Worm (Caenorhabditis elegans): ENCODE data around the gene immt-2.

DNA sequence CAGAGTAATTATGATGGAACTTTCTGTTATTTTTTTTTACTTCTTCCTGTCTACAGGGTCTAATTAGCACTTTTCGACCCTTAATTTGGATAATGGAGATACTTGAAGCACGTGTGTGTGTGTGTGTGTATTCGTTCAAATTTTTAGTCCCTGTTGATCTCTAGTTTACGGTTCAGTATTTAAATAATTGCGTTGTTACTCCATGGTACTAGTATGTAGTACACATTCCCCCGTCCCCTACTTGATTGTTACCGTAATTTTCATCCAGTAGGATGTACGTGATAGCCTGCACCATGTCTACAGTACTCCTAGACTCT is 9.8 kb upstream of the immt-2 start:
- TF ChIP-seq nhr-90 (tag; optimal IDR thresholded peaks at IDR 0.05) (no peak), ama-1 (optimal IDR thresholded peaks at IDR 0.05) (no peak), ama-1 (GFP tag; optimal IDR thresholded peaks at IDR 0.05) (no peak), zfh-2 (GFP tag; conservative IDR thresholded peaks at IDR 0.05) (no peak), mel-28 (tag; optimal IDR thresholded peaks at IDR 0.05; ENCODE audit: borderline replicate concordance) (no peak), attf-6 (GFP tag; IDR thresholded peaks at IDR 0.05) (no peak), ztf-6 (GFP tag; IDR thresholded peaks at IDR 0.05) (no peak), aptf-3 (GFP tag; IDR thresholded peaks at IDR 0.05) (no peak), pha-4 (tag; optimal IDR thresholded peaks at IDR 0.05) (no peak), unc-130 (GFP tag; optimal IDR thresholded peaks at IDR 0.05) (no peak), efl-1 (GFP tag; optimal IDR thresholded peaks at IDR 0.05) (no peak), athp-1 (tag; optimal IDR thresholded peaks at IDR 0.05) (no peak), madf-3 (GFP tag; IDR thresholded peaks at IDR 0.05) (no peak), F33H1.4 (GFP tag; IDR thresholded peaks at IDR 0.05) (no peak), hmg-20 (GFP tag; IDR thresholded peaks at IDR 0.05) (no peak)
